Worm (Caenorhabditis elegans) whole organism, L4 larva: ENCODE results near the gene T24E12.12.

Experiments
- ceh-82 ChIP-seq: sonication (generic microtip); optimal IDR thresholded peaks from 2 replicates; lab custom pipeline; 2017; ENCODE audit warnings: missing biosample characterization, missing genetic modification characterization
- egl-27 ChIP-seq: sonication (generic microtip); optimal IDR thresholded peaks from 3 replicates; lab custom pipeline; 2017; ENCODE audit warnings: missing biosample characterization, missing genetic modification reagents, missing genetic modification characterization
- fkh-10 ChIP-seq: fragments of 150-350 bp; optimal IDR thresholded peaks from 2 replicates; lab custom pipeline; 2014; ENCODE audit warnings: missing biosample characterization, missing genetic modification reagents, missing genetic modification characterization
- lsy-2 ChIP-seq, 2 experiments: fragments of 150-350 bp in 1 of 2; sonication (generic microtip) in 1 of 2; optimal IDR thresholded peaks; 2 replicates each; lab custom pipeline; 2014 to 2017; ENCODE audit warnings: missing biosample characterization in 2 of 2, missing genetic modification characterization in 2 of 2
- mxl-2 ChIP-seq: fragments of 200-800 bp; sonication (Bioruptor generic); conservative IDR thresholded peaks from 2 replicates; pipeline ENCODE4 v1.3.6; 2022; ENCODE audit warnings: missing genetic modification reagents, missing genetic modification characterization, missing compliant biosample characterization
- saeg-2 ChIP-seq: fragments of 200-800 bp; sonication (Bioruptor generic); IDR thresholded peaks from 2 replicates; pipeline ENCODE4 v1.3.6; 2022; ENCODE audit warnings: missing genetic modification reagents, missing genetic modification characterization, missing compliant biosample characterization
- snpc-4 ChIP-seq: fragments of 150-350 bp; optimal IDR thresholded peaks from 2 replicates; lab custom pipeline; 2014; ENCODE audit warnings: missing biosample characterization, missing genetic modification characterization

ce11 chrII:3782309-3783000 is 23.4 kb downstream of the T24E12.12 start, which contains the start of gene T24E12.2:
- TF ChIP-seq snpc-4 (tag; lab: Kevin White, UChicago) = no peak
- TF ChIP-seq lsy-2 (tag; optimal IDR thresholded peaks at IDR 0.05; lab: Kevin White, UChicago) = no peak
- no peak for TF ChIP-seq saeg-2 (GFP tag; lab: Robert Waterston, UW)
- TF ChIP-seq ceh-82 = no peak
- no peak for TF ChIP-seq fkh-10 (GFP tag; lab: Kevin White, UChicago)
- TF ChIP-seq mxl-2 = no peak
- no peak for TF ChIP-seq egl-27 (tag; lab: Kevin White, UChicago)
